Fruit fly (Drosophila melanogaster): ENCODE measurements around the gene Hex-t1.

Hex-t1 gene

dm6 chr3R:26494247-26494646, 45.4 kb downstream of the Hex-t1 start (continued):
- TF ChIP-seq fd3F (GFP tag; optimal IDR thresholded peaks at IDR 0.05): peak; percentile 38
- TF ChIP-seq CG8478 (optimal IDR thresholded peaks at IDR 0.05): no peak
- no peak for TF ChIP-seq zfh1 (GFP tag; IDR thresholded peaks at IDR 0.05)
- TF ChIP-seq nmo (GFP tag; optimal IDR thresholded peaks at IDR 0.05): no peak
- no peak for TF ChIP-seq CG6175 (GFP tag; IDR thresholded peaks at IDR 0.05)
- TF ChIP-seq CG3281 (GFP tag; optimal IDR thresholded peaks at IDR 0.05): peak; percentile 43
- TF ChIP-seq CG5245 (GFP tag; optimal IDR thresholded peaks at IDR 0.05): no peak
- TF ChIP-seq mld (GFP tag; IDR thresholded peaks at IDR 0.05; ENCODE audit: partially characterized antibody): no peak
- TF ChIP-seq btn (GFP tag; optimal IDR thresholded peaks at IDR 0.05): no peak
- no peak for TF ChIP-seq CG13123 (GFP tag; optimal IDR thresholded peaks at IDR 0.05)
- no peak for TF ChIP-seq zen2 (GFP tag; IDR thresholded peaks at IDR 0.05; ENCODE audit: partially characterized antibody)
- no peak for TF ChIP-seq ham (GFP tag; IDR thresholded peaks at IDR 0.05)
- no peak for TF ChIP-seq dati (GFP tag; IDR thresholded peaks at IDR 0.05)
- no peak for TF ChIP-seq CG10274 (GFP tag; optimal IDR thresholded peaks at IDR 0.05)
- TF ChIP-seq tio (GFP tag; optimal IDR thresholded peaks at IDR 0.05): no peak
- no peak for TF ChIP-seq Max (GFP tag; optimal IDR thresholded peaks at IDR 0.05)
- no peak for TF ChIP-seq rib (GFP tag; IDR thresholded peaks at IDR 0.05)
- no peak for TF ChIP-seq CG42726 (GFP tag; IDR thresholded peaks at IDR 0.05; ENCODE audit: partially characterized antibody)
- no peak for TF ChIP-seq sr (GFP tag; IDR thresholded peaks at IDR 0.05)
- no peak for TF ChIP-seq wor (GFP tag; IDR thresholded peaks at IDR 0.05)
- TF ChIP-seq prd (optimal IDR thresholded peaks at IDR 0.05): no peak
- TF ChIP-seq prd (GFP tag; IDR thresholded peaks at IDR 0.05): peak; percentile 41; the same call in 1 of the 3 replicates
- no peak for TF ChIP-seq bbx (GFP tag; IDR thresholded peaks at IDR 0.05; ENCODE audit: partially characterized antibody)
- TF ChIP-seq pho (GFP tag; optimal IDR thresholded peaks at IDR 0.05): peak; percentile 28
- TF ChIP-seq CG17359 (tag; optimal IDR thresholded peaks at IDR 0.05): peak; percentile 31
- TF ChIP-seq Nf-YB (GFP tag; optimal IDR thresholded peaks at IDR 0.05): no peak
- 0 out of 3 replicates have a peak, but pooled peaks have one; percentile 13 for TF ChIP-seq C15 (GFP tag; IDR thresholded peaks at IDR 0.05)
- TF ChIP-seq CG16813 (GFP tag; IDR thresholded peaks at IDR 0.05; ENCODE audit: partially characterized antibody): no peak
- TF ChIP-seq hkb (optimal IDR thresholded peaks at IDR 0.05): no peak
- no peak; the same call in 1 of the 2 replicates for TF ChIP-seq hkb (GFP tag; IDR thresholded peaks at IDR 0.05)
- TF ChIP-seq her (GFP tag; optimal IDR thresholded peaks at IDR 0.05): no peak
- no peak for TF ChIP-seq CG17186 (GFP tag; optimal IDR thresholded peaks at IDR 0.05)
- no peak for TF ChIP-seq odd (GFP tag; optimal IDR thresholded peaks at IDR 0.05)
- TF ChIP-seq Fer2 (tag; optimal IDR thresholded peaks at IDR 0.05): peak; percentile 4
- no peak for TF ChIP-seq CG43689 (GFP tag; IDR thresholded peaks at IDR 0.05)
- no peak for TF ChIP-seq Drgx (GFP tag; IDR thresholded peaks at IDR 0.05)
- no peak for TF ChIP-seq CG1832 (GFP tag; optimal IDR thresholded peaks at IDR 0.05)
- TF ChIP-seq slp2 (GFP tag; optimal IDR thresholded peaks at IDR 0.05): no peak
- no peak for TF ChIP-seq az2 (GFP tag; optimal IDR thresholded peaks at IDR 0.05)
- TF ChIP-seq CG30431 (GFP tag; optimal IDR thresholded peaks at IDR 0.05): no peak
- no peak for TF ChIP-seq CG11093 (GFP tag; IDR thresholded peaks at IDR 0.05)
- no peak for TF ChIP-seq NC2β (GFP tag; optimal IDR thresholded peaks at IDR 0.05)
- TF ChIP-seq Meics (GFP tag; optimal IDR thresholded peaks at IDR 0.05): peak; percentile 58
- no peak for TF ChIP-seq CG15073 (GFP tag; optimal IDR thresholded peaks at IDR 0.05)
- no peak for TF ChIP-seq NK7.1 (GFP tag; optimal IDR thresholded peaks at IDR 0.05)
- no peak for TF ChIP-seq dan (GFP tag; IDR thresholded peaks at IDR 0.05)
- no peak for TF ChIP-seq CG10321 (GFP tag; IDR thresholded peaks at IDR 0.05)
- TF ChIP-seq CG8281 (tag; optimal IDR thresholded peaks at IDR 0.05): no peak
- no peak for TF ChIP-seq jigr1 (GFP tag; IDR thresholded peaks at IDR 0.05)
- peak; percentile 6 for TF ChIP-seq CG10209 (GFP tag; optimal IDR thresholded peaks at IDR 0.05)
- TF ChIP-seq onecut (GFP tag; IDR thresholded peaks at IDR 0.05): peak; percentile 20; the same call in 1 of the 2 replicates
- no peak for TF ChIP-seq so (GFP tag; IDR thresholded peaks at IDR 0.05)
- no peak for TF ChIP-seq al (GFP tag; IDR thresholded peaks at IDR 0.05)

Measured in whole organism, embryonic.